Fruit fly (Drosophila melanogaster) Kc167 (cell line): ENCODE results near the gene CG31207.

ENCODE experiments used
- Sin3A ChIP-seq: fragments of >200 bp; optimal IDR thresholded peaks from 2 replicates; lab custom pipeline; 2018; ENCODE audit warnings: missing external identifiers
- h ChIP-seq: fragments of >200 bp; optimal IDR thresholded peaks from 3 replicates; lab custom pipeline; 2018; ENCODE audit warnings: missing external identifiers
- insv ChIP-seq: fragments of >200 bp; optimal IDR thresholded peaks from 3 replicates; lab custom pipeline; 2018; ENCODE audit warnings: missing external identifiers
- psq ChIP-seq: fragments of >200 bp; optimal IDR thresholded peaks from 2 replicates; lab custom pipeline; 2017; ENCODE audit warnings: missing external identifiers
- ttk ChIP-seq: sonication (Bioruptor generic); optimal IDR thresholded peaks from 2 replicates; lab custom pipeline; 2017; ENCODE audit warnings: missing external identifiers

DNA sequence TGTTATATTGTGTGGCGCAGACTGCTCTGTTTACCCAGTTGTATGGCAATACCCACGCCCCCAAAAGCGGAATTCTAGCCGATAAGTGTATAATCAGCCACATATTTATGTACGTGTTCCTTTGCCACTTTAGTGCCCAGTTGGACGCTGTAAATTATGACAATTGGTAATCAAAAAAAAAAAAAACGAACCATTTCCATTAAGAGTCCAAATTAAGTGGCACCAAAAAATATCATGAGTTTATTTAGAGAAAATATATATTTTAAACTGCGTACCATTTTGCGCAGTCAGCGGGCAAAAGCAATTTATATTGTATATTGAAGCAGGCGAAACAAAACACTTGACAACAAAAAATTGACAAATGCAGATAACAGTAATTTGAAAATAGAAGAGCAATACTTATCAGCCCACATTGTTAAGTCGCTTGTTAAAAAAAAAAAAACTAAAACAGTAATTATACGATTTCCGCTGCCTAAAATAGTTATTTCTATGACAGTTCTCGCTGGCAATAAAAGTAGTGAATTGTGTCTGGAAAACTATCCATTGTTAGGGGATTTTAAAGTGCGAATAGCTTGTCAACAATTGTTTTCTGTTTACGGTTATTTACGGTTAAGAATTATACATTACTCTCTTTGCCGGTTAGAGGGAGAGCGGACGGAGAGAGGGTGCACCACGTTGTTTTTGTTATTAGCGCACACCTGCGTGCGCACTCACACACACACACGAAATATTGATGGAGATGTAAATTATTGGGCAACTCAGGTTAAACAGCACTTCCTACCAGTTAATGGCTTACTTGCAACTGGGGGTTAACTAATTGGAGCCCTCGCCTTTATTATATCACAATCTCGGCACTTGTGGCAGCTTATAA lies 12.9 kb upstream of the CG31207 start:
- TF ChIP-seq Sin3A (no peak), insv (lab: Kevin White, UChicago) (no peak), ttk (lab: Kevin White, UChicago) (no peak), h (lab: Kevin White, UChicago) (no peak), psq (lab: Kevin White, UChicago) (no peak)
